Worm (Caenorhabditis elegans): ENCODE data around the gene rnp-7.

DNA sequence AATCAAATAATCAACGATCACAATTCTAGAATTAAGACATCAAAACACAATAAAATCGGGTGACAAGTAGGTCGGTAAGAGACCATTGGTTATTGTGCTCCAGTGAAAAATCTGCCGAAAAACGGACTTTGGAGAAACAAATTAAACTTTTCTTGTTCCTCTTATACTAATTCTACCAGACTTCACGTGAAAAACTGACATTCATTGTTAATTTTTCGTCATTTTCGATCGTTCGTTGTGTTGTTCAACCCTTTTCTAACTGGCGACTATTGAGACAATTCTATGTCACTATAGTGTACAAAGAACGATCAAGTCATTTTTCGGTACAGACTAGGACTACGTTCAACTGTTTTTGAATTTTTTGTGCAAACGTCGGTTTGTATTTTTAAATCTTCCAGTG, 40.5 kb downstream of the rnp-7 start:
- TF ChIP-seq ceh-8 (GFP tag; optimal IDR thresholded peaks at IDR 0.05) = no peak
- no peak for TF ChIP-seq nhr-84 (tag; optimal IDR thresholded peaks at IDR 0.05)
- TF ChIP-seq snpc-4 (tag; optimal IDR thresholded peaks at IDR 0.05) = no peak
- TF ChIP-seq unc-86 (tag; optimal IDR thresholded peaks at IDR 0.05) = no peak
- no peak for TF ChIP-seq zag-1 (tag; optimal IDR thresholded peaks at IDR 0.05)
- no peak for TF ChIP-seq aly-2 (tag; optimal IDR thresholded peaks at IDR 0.05)
- TF ChIP-seq egl-27 (tag; optimal IDR thresholded peaks at IDR 0.05) = no peak
- TF ChIP-seq nhr-237 (tag; optimal IDR thresholded peaks at IDR 0.05) = no peak
- TF ChIP-seq lsy-2 (tag; optimal IDR thresholded peaks at IDR 0.05) = peak; percentile 5 to 36
- TF ChIP-seq ama-1 (optimal IDR thresholded peaks at IDR 0.05) = no peak
- TF ChIP-seq elt-2 (tag; optimal IDR thresholded peaks at IDR 0.05) = peak; percentile 64
- no peak for TF ChIP-seq ces-1 (GFP tag; optimal IDR thresholded peaks at IDR 0.05)
